Fruit fly (Drosophila melanogaster) whole organism, prepupa: ENCODE measurements around the gene Gr93d.

ENCODE experiments used
- Blimp-1 ChIP-seq: fragments of 200-800 bp; sonication (Bioruptor generic); optimal IDR thresholded peaks from 3 replicates; lab custom pipeline; 2017; ENCODE audit warnings: missing biosample characterization, missing genetic modification characterization, mild to moderate bottlenecking, moderate library complexity, missing genetic modification reagents
- CG16779 ChIP-seq: fragments of 200-800 bp; sonication (Bioruptor generic); optimal IDR thresholded peaks from 3 replicates; lab custom pipeline; 2017; ENCODE audit warnings: missing biosample characterization, mild to moderate bottlenecking, missing genetic modification characterization
- CG34406 ChIP-seq: fragments of 200-800 bp; sonication (Bioruptor generic); optimal IDR thresholded peaks from 3 replicates; lab custom pipeline; 2016; ENCODE audit warnings: missing biosample characterization, missing genetic modification characterization
- CG4318 ChIP-seq: fragments of 200-800 bp; sonication (Bioruptor generic); optimal IDR thresholded peaks from 3 replicates; lab custom pipeline; 2017; ENCODE audit warnings: missing biosample characterization, mild to moderate bottlenecking, missing genetic modification characterization
- Eip75B ChIP-seq: fragments of 200-800 bp; sonication (Bioruptor generic); optimal IDR thresholded peaks from 3 replicates; lab custom pipeline; 2016; ENCODE audit warnings: missing biosample characterization, missing genetic modification characterization
- Gug ChIP-seq: fragments of 200-800 bp; sonication (Bioruptor generic); IDR thresholded peaks from 2 replicates; pipeline ENCODE4 v1.3.6; 2022; ENCODE audit warnings: missing biosample characterization, missing genetic modification characterization
- Hr38 ChIP-seq: sonication (Bioruptor generic); optimal IDR thresholded peaks from 2 replicates; lab custom pipeline; 2016; ENCODE audit warnings: missing biosample characterization, missing genetic modification characterization
- Sox102F ChIP-seq: fragments of 200-800 bp; sonication (Bioruptor generic); optimal IDR thresholded peaks from 2 replicates; lab custom pipeline; 2016; ENCODE audit warnings: missing biosample characterization, mild to moderate bottlenecking, missing genetic modification characterization
- achi ChIP-seq: fragments of 200-800 bp; sonication (Bioruptor generic); optimal IDR thresholded peaks from 3 replicates; lab custom pipeline; 2016; ENCODE audit warnings: missing biosample characterization, missing genetic modification characterization
- esn ChIP-seq: fragments of 200-800 bp; sonication (Bioruptor generic); optimal IDR thresholded peaks from 2 replicates; lab custom pipeline; 2016; ENCODE audit warnings: missing biosample characterization, mild to moderate bottlenecking, missing genetic modification characterization, moderate library complexity
- net ChIP-seq: fragments of 200-800 bp; sonication (Bioruptor generic); optimal IDR thresholded peaks from 3 replicates; lab custom pipeline; 2016; ENCODE audit warnings: missing biosample characterization, missing genetic modification characterization

DNA sequence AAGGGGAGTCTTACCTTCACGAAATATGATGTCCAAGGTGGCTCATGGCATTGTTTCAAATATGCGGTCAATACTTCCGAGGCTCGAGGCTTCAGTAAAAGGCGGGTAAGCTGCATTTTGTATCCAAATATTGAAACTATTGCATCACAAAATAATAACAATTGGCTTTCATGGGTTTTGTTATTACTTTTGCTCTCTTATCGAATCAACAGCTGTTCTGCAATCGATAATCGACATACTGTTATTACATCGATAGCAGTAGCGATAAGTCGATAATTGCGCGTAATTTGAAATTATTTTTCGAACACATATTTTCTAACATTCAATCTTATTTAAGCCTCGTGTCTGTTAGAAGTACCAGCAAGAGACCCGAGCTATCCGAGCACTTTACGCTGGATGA is 32.0 kb upstream of the Gr93d start, which contains the start of gene CG34148:
- TF ChIP-seq Gug (GFP tag; lab: Robert Waterston, UW) (no peak), CG34406 (GFP tag; lab: Kevin White, UChicago) (no peak), Eip75B (GFP tag; lab: Kevin White, UChicago) (no peak), Blimp-1 (GFP tag; lab: Kevin White, UChicago) (no peak), CG4318 (GFP tag; lab: Kevin White, UChicago) (no peak), achi (GFP tag; lab: Kevin White, UChicago) (no peak), Sox102F (GFP tag; lab: Kevin White, UChicago) (no peak), esn (GFP tag; lab: Kevin White, UChicago) (no peak), net (GFP tag; lab: Kevin White, UChicago) (no peak), CG16779 (no peak), Hr38 (GFP tag; lab: Kevin White, UChicago) (no peak)
